Fruit fly (Drosophila melanogaster) whole organism, prepupa: ENCODE data around the gene CG34367.

ENCODE experiments used
- Blimp-1 ChIP-seq: fragments of 200-800 bp; sonication (Bioruptor generic); optimal IDR thresholded peaks from 3 replicates; lab custom pipeline; 2017; ENCODE audit warnings: missing biosample characterization, missing genetic modification characterization, mild to moderate bottlenecking, moderate library complexity, missing genetic modification reagents
- CG10669 ChIP-seq: fragments of 200-800 bp; sonication (Bioruptor generic); optimal IDR thresholded peaks from 3 replicates; lab custom pipeline; 2018; ENCODE audit warnings: missing biosample characterization, mild to moderate bottlenecking, missing genetic modification characterization, moderate library complexity
- CG11294 ChIP-seq: fragments of 200-800 bp; sonication (Bioruptor generic); IDR thresholded peaks from 2 replicates; pipeline ENCODE4 v1.3.6; 2022; ENCODE audit warnings: missing biosample characterization, missing genetic modification characterization
- CG11902 ChIP-seq: fragments of 200-800 bp; sonication (Bioruptor generic); optimal IDR thresholded peaks from 3 replicates; lab custom pipeline; 2016; ENCODE audit warnings: missing biosample characterization, missing genetic modification characterization
- CG1621 ChIP-seq: fragments of 200-800 bp; sonication (Bioruptor generic); optimal IDR thresholded peaks from 3 replicates; lab custom pipeline; 2018; ENCODE audit warnings: missing biosample characterization, mild to moderate bottlenecking, missing genetic modification characterization
- CG16779 ChIP-seq: fragments of 200-800 bp; sonication (Bioruptor generic); optimal IDR thresholded peaks from 3 replicates; lab custom pipeline; 2017; ENCODE audit warnings: missing biosample characterization, mild to moderate bottlenecking, missing genetic modification characterization
- CG3032 ChIP-seq: fragments of 200-800 bp; optimal IDR thresholded peaks from 2 replicates; lab custom pipeline; 2019; ENCODE audit warnings: missing biosample characterization, mild to moderate bottlenecking, missing genetic modification characterization, moderate library complexity
- CG32006 ChIP-seq: fragments of 200-800 bp; sonication (Bioruptor generic); optimal IDR thresholded peaks from 3 replicates; lab custom pipeline; 2017; ENCODE audit warnings: missing biosample characterization, mild to moderate bottlenecking, missing genetic modification characterization
- CG34406 ChIP-seq: fragments of 200-800 bp; sonication (Bioruptor generic); optimal IDR thresholded peaks from 3 replicates; lab custom pipeline; 2016; ENCODE audit warnings: missing biosample characterization, missing genetic modification characterization
- CG3919 ChIP-seq: fragments of 200-800 bp; sonication (Bioruptor generic); optimal IDR thresholded peaks from 3 replicates; lab custom pipeline; 2016; ENCODE audit warnings: missing biosample characterization, missing genetic modification characterization
- CG4318 ChIP-seq: fragments of 200-800 bp; sonication (Bioruptor generic); optimal IDR thresholded peaks from 3 replicates; lab custom pipeline; 2017; ENCODE audit warnings: missing biosample characterization, mild to moderate bottlenecking, missing genetic modification characterization
- CG6163 ChIP-seq: fragments of 200-800 bp; sonication (Bioruptor generic); IDR thresholded peaks from 3 replicates; pipeline ENCODE4 v1.3.6; 2022; ENCODE audit warnings: missing biosample characterization, missing genetic modification characterization
- CG6276 ChIP-seq: fragments of 200-800 bp; sonication (Bioruptor generic); optimal IDR thresholded peaks from 2 replicates; lab custom pipeline; 2017; ENCODE audit warnings: missing biosample characterization, mild to moderate bottlenecking, missing genetic modification characterization
- CG6792 ChIP-seq: fragments of 200-800 bp; sonication (Bioruptor generic); optimal IDR thresholded peaks from 3 replicates; lab custom pipeline; 2016; ENCODE audit warnings: missing biosample characterization, missing genetic modification characterization
- CG6808 ChIP-seq: fragments of 200-800 bp; sonication (Bioruptor generic); optimal IDR thresholded peaks from 3 replicates; lab custom pipeline; 2017; ENCODE audit warnings: missing biosample characterization, missing genetic modification characterization, mild to moderate bottlenecking, moderate library complexity, missing genetic modification reagents
- CG7368 ChIP-seq: fragments of 200-800 bp; sonication (Bioruptor generic); optimal IDR thresholded peaks from 3 replicates; lab custom pipeline; 2016; ENCODE audit warnings: missing biosample characterization, missing genetic modification characterization
- CG8119 ChIP-seq: fragments of 200-800 bp; sonication (Bioruptor generic); IDR thresholded peaks from 3 replicates; pipeline ENCODE4 v1.3.6; 2022; ENCODE audit warnings: missing biosample characterization, missing genetic modification characterization
- CG8319 ChIP-seq: fragments of 200-800 bp; sonication (Bioruptor generic); optimal IDR thresholded peaks from 3 replicates; lab custom pipeline; 2016; ENCODE audit warnings: missing biosample characterization, missing genetic modification characterization
- Eip75B ChIP-seq: fragments of 200-800 bp; sonication (Bioruptor generic); optimal IDR thresholded peaks from 3 replicates; lab custom pipeline; 2016; ENCODE audit warnings: missing biosample characterization, missing genetic modification characterization
- Eip78C ChIP-seq: fragments of 200-800 bp; sonication (Bioruptor generic); peaks from one replicate; lab custom pipeline; 2016; ENCODE audit warnings: missing biosample characterization, missing genetic modification characterization
- Eip93F ChIP-seq: fragments of 200-800 bp; sonication (Bioruptor generic); optimal IDR thresholded peaks from 2 replicates; lab custom pipeline; 2016; ENCODE audit warnings: missing biosample characterization, mild to moderate bottlenecking, missing genetic modification characterization
- Ets21C ChIP-seq: fragments of 200-800 bp; sonication (Bioruptor generic); optimal IDR thresholded peaks from 3 replicates; lab custom pipeline; 2016; ENCODE audit warnings: missing biosample characterization, missing genetic modification characterization
- Ets96B ChIP-seq: fragments of 200-800 bp; optimal IDR thresholded peaks from 2 replicates; lab custom pipeline; 2019; ENCODE audit warnings: missing biosample characterization, mild to moderate bottlenecking, missing genetic modification characterization, moderate library complexity
- Gug ChIP-seq: fragments of 200-800 bp; sonication (Bioruptor generic); IDR thresholded peaks from 2 replicates; pipeline ENCODE4 v1.3.6; 2022; ENCODE audit warnings: missing biosample characterization, missing genetic modification characterization
- Hr38 ChIP-seq: sonication (Bioruptor generic); optimal IDR thresholded peaks from 2 replicates; lab custom pipeline; 2016; ENCODE audit warnings: missing biosample characterization, missing genetic modification characterization
- Hr39 ChIP-seq: fragments of 200-800 bp; sonication (Bioruptor generic); optimal IDR thresholded peaks from 2 replicates; lab custom pipeline; 2016; ENCODE audit warnings: missing biosample characterization, missing genetic modification characterization
- Hr4 ChIP-seq: fragments of 200-800 bp; sonication (Bioruptor generic); optimal IDR thresholded peaks from 3 replicates; lab custom pipeline; 2016; ENCODE audit warnings: missing biosample characterization, missing genetic modification characterization
- Lpt ChIP-seq: fragments of 200-800 bp; sonication (Bioruptor generic); optimal IDR thresholded peaks from 3 replicates; lab custom pipeline; 2016; ENCODE audit warnings: missing biosample characterization, missing genetic modification characterization
- Met ChIP-seq: fragments of 200-800 bp; sonication (Bioruptor generic); optimal IDR thresholded peaks from 3 replicates; lab custom pipeline; 2016; ENCODE audit warnings: missing biosample characterization, missing genetic modification characterization
- Sox102F ChIP-seq: fragments of 200-800 bp; sonication (Bioruptor generic); optimal IDR thresholded peaks from 2 replicates; lab custom pipeline; 2016; ENCODE audit warnings: missing biosample characterization, mild to moderate bottlenecking, missing genetic modification characterization
- Sox14 ChIP-seq: fragments of 200-800 bp; sonication (Bioruptor generic); optimal IDR thresholded peaks from 3 replicates; lab custom pipeline; 2016; ENCODE audit warnings: missing biosample characterization, missing genetic modification characterization
- Sox15 ChIP-seq: fragments of 200-800 bp; sonication (Bioruptor generic); optimal IDR thresholded peaks from 3 replicates; lab custom pipeline; 2016; ENCODE audit warnings: missing biosample characterization, missing genetic modification characterization
- achi ChIP-seq: fragments of 200-800 bp; sonication (Bioruptor generic); optimal IDR thresholded peaks from 3 replicates; lab custom pipeline; 2016; ENCODE audit warnings: missing biosample characterization, missing genetic modification characterization
- acj6 ChIP-seq: fragments of 200-800 bp; sonication (Bioruptor generic); optimal IDR thresholded peaks from 3 replicates; lab custom pipeline; 2016; ENCODE audit warnings: missing biosample characterization, missing genetic modification characterization
- dac ChIP-seq: fragments of 200-800 bp; sonication (Bioruptor generic); optimal IDR thresholded peaks from 2 replicates; lab custom pipeline; 2017; ENCODE audit warnings: missing biosample characterization, mild to moderate bottlenecking, missing genetic modification characterization
- dsx ChIP-seq: fragments of 200-800 bp; optimal IDR thresholded peaks from 3 replicates; lab custom pipeline; 2019; ENCODE audit warnings: missing biosample characterization, mild to moderate bottlenecking, missing genetic modification characterization, moderate library complexity; ENCODE audit not compliant: poor library complexity, severe bottlenecking
- fd59A ChIP-seq: fragments of 200-800 bp; sonication (Bioruptor generic); optimal IDR thresholded peaks from 2 replicates; lab custom pipeline; 2017; ENCODE audit warnings: missing biosample characterization, mild to moderate bottlenecking, missing genetic modification characterization, missing genetic modification reagents
- fd85E ChIP-seq: fragments of 200-800 bp; sonication (Bioruptor generic); optimal IDR thresholded peaks from 3 replicates; lab custom pipeline; 2016; ENCODE audit warnings: missing biosample characterization, missing genetic modification characterization
- fkh ChIP-seq: fragments of 200-800 bp; sonication (Bioruptor generic); optimal IDR thresholded peaks from 3 replicates; lab custom pipeline; 2017; ENCODE audit warnings: missing biosample characterization, mild to moderate bottlenecking, missing genetic modification characterization, moderate library complexity
- lz ChIP-seq: fragments of 200-800 bp; sonication (Bioruptor generic); optimal IDR thresholded peaks from 3 replicates; lab custom pipeline; 2016; ENCODE audit warnings: missing biosample characterization, missing genetic modification characterization
- net ChIP-seq: fragments of 200-800 bp; sonication (Bioruptor generic); optimal IDR thresholded peaks from 3 replicates; lab custom pipeline; 2016; ENCODE audit warnings: missing biosample characterization, missing genetic modification characterization
- pdm3 ChIP-seq: fragments of 200-800 bp; sonication (Bioruptor generic); optimal IDR thresholded peaks from 3 replicates; lab custom pipeline; 2016; ENCODE audit warnings: missing biosample characterization, missing genetic modification characterization
- salr ChIP-seq, 2 experiments: fragments of 200-800 bp; sonication (Bioruptor generic); optimal IDR thresholded peaks; 3 replicates each; lab custom pipeline; 2016 to 2018; ENCODE audit warnings: missing biosample characterization in 2 of 2, missing genetic modification characterization in 2 of 2, mild to moderate bottlenecking in 1 of 2
- spab ChIP-seq: fragments of 200-800 bp; sonication (Bioruptor generic); optimal IDR thresholded peaks from 2 replicates; lab custom pipeline; 2017; ENCODE audit warnings: missing biosample characterization, mild to moderate bottlenecking, missing genetic modification characterization, missing genetic modification reagents
- svp ChIP-seq: fragments of 200-800 bp; sonication (Bioruptor generic); peaks from one replicate; lab custom pipeline; 2016; ENCODE audit warnings: missing biosample characterization, missing genetic modification characterization
- topi ChIP-seq: fragments of 200-800 bp; sonication (Bioruptor generic); optimal IDR thresholded peaks from 3 replicates; lab custom pipeline; 2016; ENCODE audit warnings: missing biosample characterization, missing genetic modification characterization
- vri ChIP-seq: fragments of 200-800 bp; sonication (Bioruptor generic); optimal IDR thresholded peaks from 3 replicates; lab custom pipeline; 2016; ENCODE audit warnings: missing biosample characterization, mild to moderate bottlenecking, missing genetic modification characterization

Gene CG34367

DNA sequence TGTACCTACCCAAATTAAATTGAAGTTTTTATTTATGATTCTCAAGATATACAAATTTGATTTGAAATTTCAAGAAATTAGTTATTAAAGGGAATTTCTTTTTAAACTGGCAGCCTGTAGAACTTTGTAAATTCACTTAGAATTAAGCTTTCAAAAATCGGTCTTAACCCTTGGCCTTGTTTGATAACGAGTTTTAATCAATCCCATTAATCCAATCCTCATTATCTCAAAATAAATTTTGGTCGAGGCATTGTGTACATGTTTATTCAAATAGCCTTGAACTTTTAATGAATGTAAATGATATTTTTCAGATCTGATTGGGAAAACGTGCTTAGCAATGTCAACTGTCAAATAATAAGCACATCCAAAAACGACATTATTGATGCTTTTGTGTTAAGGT is 13.9 kb downstream of the CG34367 start:
- TF ChIP-seq Eip93F (no peak), CG16779 (tag; lab: Kevin White, UChicago) (no peak), CG32006 (GFP tag; lab: Kevin White, UChicago) (no peak), CG7368 (no peak), CG11902 (GFP tag; lab: Kevin White, UChicago) (no peak), Eip78C (GFP tag; lab: Kevin White, UChicago) (peak; percentile 24), CG6792 (GFP tag; lab: Kevin White, UChicago) (no peak), Blimp-1 (GFP tag; lab: Kevin White, UChicago) (no peak), fd85E (GFP tag; lab: Kevin White, UChicago) (no peak), CG6276 (GFP tag; lab: Kevin White, UChicago) (no peak), CG3032 (tag; lab: Kevin White, UChicago) (no peak), Hr38 (GFP tag; lab: Kevin White, UChicago) (no peak), svp (GFP tag; lab: Kevin White, UChicago) (peak; percentile 71), CG34406 (GFP tag; lab: Kevin White, UChicago) (no peak), CG4318 (no peak)
- TF ChIP-seq, all 60 proteins: peak for 2

DNA sequence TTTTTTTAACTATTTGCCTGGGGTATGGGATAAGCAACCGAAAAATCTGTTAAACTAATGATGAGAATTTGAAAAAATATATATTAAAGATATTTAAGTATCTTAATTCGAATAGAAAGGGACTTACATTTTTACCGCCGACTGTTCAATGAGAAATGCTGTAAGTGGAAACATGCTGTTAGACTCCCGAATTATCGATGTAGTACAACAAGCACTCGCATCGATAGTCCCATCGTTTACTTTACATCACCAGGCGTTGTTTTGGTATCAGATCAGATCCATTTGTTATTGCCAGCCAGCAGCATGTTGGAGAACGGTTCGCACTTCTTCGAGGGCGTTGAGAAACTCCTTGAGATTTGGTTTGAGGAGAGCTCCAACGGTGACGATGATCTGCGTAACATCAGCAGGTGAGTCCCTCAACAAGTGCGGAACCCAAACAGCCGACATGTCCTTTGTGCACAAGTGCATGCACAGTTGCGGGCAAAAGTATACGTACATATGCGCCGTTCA is 14.4 kb downstream of the CG34367 start, which contains the start of gene SamDC:
SamDC (plus strand) TSS at position 246 of the 510 bp plus-strand sequence.
- no peak for TF ChIP-seq Blimp-1 (GFP tag; lab: Kevin White, UChicago)
- TF ChIP-seq CG6163 (GFP tag; lab: Robert Waterston, UW), result no peak
- peak in 1 of 2 experiments; percentile 33 for TF ChIP-seq salr (GFP tag; optimal IDR thresholded peaks at IDR 0.05; lab: Kevin White, UChicago)
- TF ChIP-seq CG11902 (GFP tag; lab: Kevin White, UChicago), result no peak
- peak; percentile 44 for TF ChIP-seq vri (GFP tag; lab: Kevin White, UChicago)
- TF ChIP-seq Lpt (GFP tag; lab: Kevin White, UChicago), result peak; percentile 16
- no peak for TF ChIP-seq CG7368
- TF ChIP-seq achi (GFP tag; lab: Kevin White, UChicago), result peak; percentile 1
- TF ChIP-seq Sox14 (GFP tag; lab: Kevin White, UChicago), result peak; percentile 58
- TF ChIP-seq Gug (GFP tag; lab: Robert Waterston, UW), result no peak
- peak; percentile 37 for TF ChIP-seq topi (GFP tag; lab: Kevin White, UChicago)
- no peak for TF ChIP-seq spab (GFP tag; lab: Kevin White, UChicago)
- no peak for TF ChIP-seq CG6792 (GFP tag; lab: Kevin White, UChicago)
- TF ChIP-seq pdm3, result peak; percentile 39
- TF ChIP-seq CG3032 (tag; lab: Kevin White, UChicago), result peak; percentile 38
- no peak for TF ChIP-seq CG10669 (GFP tag; lab: Kevin White, UChicago)
- no peak for TF ChIP-seq fd59A (GFP tag; lab: Kevin White, UChicago)
- no peak for TF ChIP-seq CG1621 (tag; lab: Kevin White, UChicago)
- peak; percentile 21 for TF ChIP-seq CG3919 (GFP tag; lab: Kevin White, UChicago)
- TF ChIP-seq CG8319, result no peak
- TF ChIP-seq CG6808 (GFP tag; lab: Kevin White, UChicago), result no peak
- TF ChIP-seq CG8119, result no peak
- no peak for TF ChIP-seq Ets96B (tag; lab: Kevin White, UChicago)
- no peak for TF ChIP-seq fd85E (GFP tag; lab: Kevin White, UChicago)
- TF ChIP-seq Sox102F, result peak; percentile 8
- peak; percentile 18 for TF ChIP-seq Met (GFP tag; lab: Kevin White, UChicago)
- TF ChIP-seq Eip75B (GFP tag; lab: Kevin White, UChicago), result peak; percentile 9
- no peak for TF ChIP-seq CG32006 (GFP tag; lab: Kevin White, UChicago)
- TF ChIP-seq CG34406 (GFP tag; lab: Kevin White, UChicago), result no peak
- TF ChIP-seq Eip78C (GFP tag; lab: Kevin White, UChicago), result peak; percentile 73
- peak; percentile 30 for TF ChIP-seq acj6
- peak; percentile 19 for TF ChIP-seq dsx (GFP tag; lab: Kevin White, UChicago)
- no peak for TF ChIP-seq Sox15
- no peak for TF ChIP-seq dac (GFP tag; lab: Kevin White, UChicago)
- TF ChIP-seq fkh (GFP tag; lab: Kevin White, UChicago), result peak; percentile 78
- no peak for TF ChIP-seq CG11294 (GFP tag; lab: Robert Waterston, UW)
- peak; percentile 13 for TF ChIP-seq net (GFP tag; lab: Kevin White, UChicago)
- TF ChIP-seq Hr39 (GFP tag; lab: Kevin White, UChicago), result no peak
- TF ChIP-seq CG4318, result no peak
- peak; percentile 25 for TF ChIP-seq Eip93F
- TF ChIP-seq lz (GFP tag; lab: Kevin White, UChicago), result peak; percentile 15
- no peak for TF ChIP-seq Ets21C (GFP tag; lab: Kevin White, UChicago)
- TF ChIP-seq CG16779 (tag; lab: Kevin White, UChicago), result no peak
- peak; percentile 28 for TF ChIP-seq Hr4
- no peak for TF ChIP-seq Hr38 (GFP tag; lab: Kevin White, UChicago)
